Worm (Caenorhabditis elegans) whole organism, L4 larva: Measurements from ENCODE around the gene pzf-1.
"Not testable (repeated sequence)": the region's sequence is repeated elsewhere in the genome, so short reads cannot be mapped to it uniquely, and the experiment has no call there.

Source experiments
- ceh-62 ChIP-seq: sonication (generic microtip); optimal IDR thresholded peaks from 2 replicates; lab custom pipeline; 2017; ENCODE audit warnings: missing biosample characterization, missing genetic modification characterization
- lin-29 ChIP-seq: fragments of 200-800 bp; sonication (Bioruptor generic); IDR thresholded peaks from 2 replicates; pipeline ENCODE4 v1.3.6; 2022; ENCODE audit warnings: missing genetic modification reagents, missing genetic modification characterization, missing compliant biosample characterization
- mdl-1 ChIP-seq, 2 experiments: fragments of 150-350 bp in 1 of 2; sonication (generic microtip) in 1 of 2; optimal IDR thresholded peaks; 2 replicates each; lab custom pipeline; 2014 to 2017; ENCODE audit warnings: missing biosample characterization in 2 of 2, missing genetic modification characterization in 2 of 2

- not testable (repeated sequence) for TF ChIP-seq ceh-62 (tag; lab: Kevin White, UChicago); mdl-1 (tag; optimal IDR thresholded peaks at IDR 0.05; lab: Kevin White, UChicago); lin-29 (GFP tag; lab: Robert Waterston, UW)
Measured at ce11 chrV:15929882-15930281, 1.7 kb upstream of the pzf-1 start, which contains the start of gene srbc-77.
